Fruit fly (Drosophila melanogaster) whole organism, pupa: ENCODE measurements around the gene PNPase.

ENCODE experiments used
- CG10348 ChIP-seq: fragments of 200-800 bp; sonication (Bioruptor generic); IDR thresholded peaks from 2 replicates; pipeline ENCODE4 v1.3.6; 2022; ENCODE audit warnings: missing biosample characterization, missing genetic modification characterization
- CG12605 ChIP-seq: fragments of 200-800 bp; sonication (Bioruptor generic); IDR thresholded peaks from 2 replicates; pipeline ENCODE4 v1.3.6; 2022; ENCODE audit warnings: missing biosample characterization, missing genetic modification characterization
- CG13204 ChIP-seq: fragments of 200-800 bp; sonication (Bioruptor generic); optimal IDR thresholded peaks from 2 replicates; lab custom pipeline; 2018; ENCODE audit warnings: missing biosample characterization, mild to moderate bottlenecking, missing genetic modification characterization, moderate library complexity
- CG14655 ChIP-seq: fragments of 200-800 bp; sonication (Bioruptor generic); optimal IDR thresholded peaks from 3 replicates; lab custom pipeline; 2017; ENCODE audit warnings: mild to moderate bottlenecking, missing biosample characterization, missing genetic modification reagents, missing genetic modification characterization
- CG15710 ChIP-seq: fragments of 200-800 bp; sonication (Bioruptor generic); optimal IDR thresholded peaks from 2 replicates; lab custom pipeline; 2018; ENCODE audit warnings: missing biosample characterization, mild to moderate bottlenecking, missing genetic modification characterization, moderate library complexity
- CG17806 ChIP-seq: fragments of 200-800 bp; sonication (Bioruptor generic); optimal IDR thresholded peaks from 2 replicates; lab custom pipeline; 2018; ENCODE audit warnings: missing biosample characterization, mild to moderate bottlenecking, missing genetic modification characterization, moderate library complexity
- CG32121 ChIP-seq: fragments of 200-800 bp; sonication (Bioruptor generic); IDR thresholded peaks from 2 replicates; pipeline ENCODE4 v1.3.6; 2022; ENCODE audit warnings: missing biosample characterization, missing genetic modification characterization
- CG34367 ChIP-seq: fragments of 200-800 bp; sonication (Bioruptor generic); optimal IDR thresholded peaks from 2 replicates; lab custom pipeline; 2018; ENCODE audit warnings: missing biosample characterization, mild to moderate bottlenecking, missing genetic modification characterization
- CG4496 ChIP-seq: fragments of 200-800 bp; sonication (Bioruptor generic); IDR thresholded peaks from 3 replicates; pipeline ENCODE4 v1.3.6; 2022; ENCODE audit warnings: missing biosample characterization, missing genetic modification characterization
- CG8159 ChIP-seq: fragments of 200-800 bp; sonication (Bioruptor generic); optimal IDR thresholded peaks from 3 replicates; lab custom pipeline; 2018; ENCODE audit warnings: missing biosample characterization, mild to moderate bottlenecking, missing genetic modification characterization, moderate library complexity
- CG8301 ChIP-seq: fragments of 200-800 bp; sonication (Bioruptor generic); optimal IDR thresholded peaks from 2 replicates; lab custom pipeline; 2018; ENCODE audit warnings: missing biosample characterization, mild to moderate bottlenecking, missing genetic modification characterization
- CG9948 ChIP-seq: fragments of 200-800 bp; sonication (Bioruptor generic); optimal IDR thresholded peaks from 2 replicates; lab custom pipeline; 2018; ENCODE audit warnings: missing biosample characterization, mild to moderate bottlenecking, missing genetic modification characterization, moderate library complexity
- D1 ChIP-seq: fragments of 200-800 bp; sonication (Bioruptor generic); optimal IDR thresholded peaks from 2 replicates; lab custom pipeline; 2018; ENCODE audit warnings: missing biosample characterization, mild to moderate bottlenecking, missing genetic modification characterization, moderate library complexity
- EcR ChIP-seq: fragments of 200-800 bp; sonication (Bioruptor generic); optimal IDR thresholded peaks from 3 replicates; lab custom pipeline; 2019; ENCODE audit warnings: missing biosample characterization, missing genetic modification characterization, mild to moderate bottlenecking, moderate library complexity, missing genetic modification reagents
- Ets98B ChIP-seq: fragments of 200-800 bp; sonication (Bioruptor generic); IDR thresholded peaks from 2 replicates; pipeline ENCODE4 v1.3.6; 2022; ENCODE audit warnings: missing biosample characterization, missing genetic modification characterization
- Pif1A ChIP-seq: fragments of 200-800 bp; sonication (Bioruptor generic); optimal IDR thresholded peaks from 3 replicates; lab custom pipeline; 2016; ENCODE audit warnings: missing biosample characterization, missing genetic modification characterization
- Pif1B ChIP-seq: fragments of 200-800 bp; sonication (Bioruptor generic); optimal IDR thresholded peaks from 3 replicates; lab custom pipeline; 2016; ENCODE audit warnings: missing biosample characterization, missing genetic modification characterization
- Snoo ChIP-seq: fragments of 200-800 bp; sonication (Bioruptor generic); optimal IDR thresholded peaks from 3 replicates; lab custom pipeline; 2017; ENCODE audit warnings: missing biosample characterization, mild to moderate bottlenecking, missing genetic modification characterization, inconsistent platforms
- fd96Ca ChIP-seq: fragments of 200-800 bp; sonication (Bioruptor generic); IDR thresholded peaks from 3 replicates; pipeline ENCODE4 v1.3.6; 2022; ENCODE audit warnings: missing biosample characterization, missing genetic modification characterization
- gl ChIP-seq: fragments of 200-800 bp; sonication (Bioruptor generic); optimal IDR thresholded peaks from 2 replicates; lab custom pipeline; 2018; ENCODE audit warnings: missing biosample characterization, mild to moderate bottlenecking, missing genetic modification characterization
- rn ChIP-seq: fragments of 200-800 bp; sonication (Bioruptor generic); IDR thresholded peaks from 2 replicates; pipeline ENCODE4 v1.3.6; 2022; ENCODE audit warnings: missing biosample characterization, missing genetic modification characterization

Gene PNPase

dm6 chr3R:31438856-31439255, 33.6 kb upstream of the PNPase start:
- TF ChIP-seq CG13204 (GFP tag; lab: Kevin White, UChicago) (no peak), CG17806 (tag; lab: Kevin White, UChicago) (no peak), gl (tag; lab: Kevin White, UChicago) (no peak), CG12605 (no peak), Pif1B (no peak), CG8301 (no peak), CG32121 (GFP tag; lab: Robert Waterston, UW) (no peak), rn (GFP tag; lab: Robert Waterston, UW) (no peak)
- TF ChIP-seq, all 21 proteins: peak for 0

DNA sequence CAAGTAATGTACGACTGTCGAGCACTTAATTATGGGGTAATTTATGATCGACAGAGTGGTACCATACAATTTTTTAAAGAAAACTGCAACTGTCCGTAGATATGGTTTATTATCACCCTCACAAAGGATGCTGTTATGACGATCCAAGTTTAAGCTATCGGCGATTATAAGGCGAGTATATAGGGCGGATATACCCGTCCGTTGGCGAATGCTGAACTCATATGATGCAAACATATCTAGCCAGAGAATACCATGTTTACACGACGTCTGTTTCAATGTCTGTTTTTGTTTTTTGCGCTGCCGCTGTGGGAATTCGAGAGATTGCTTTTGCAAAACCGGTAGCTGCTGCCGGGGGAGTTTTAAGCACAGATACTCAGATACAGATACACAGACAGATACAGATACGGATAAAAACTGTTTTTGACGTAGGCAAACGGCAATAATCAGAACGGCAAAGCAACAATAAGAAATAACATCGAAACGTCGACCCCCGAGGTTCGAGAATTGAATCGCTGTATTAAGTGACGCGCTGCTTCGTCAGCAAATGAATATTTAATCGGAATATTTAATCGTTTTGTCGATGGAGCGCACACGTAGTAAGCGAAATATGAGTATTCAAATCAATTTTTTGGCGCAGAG, 32.3 kb upstream of the PNPase start:
- no peak for TF ChIP-seq CG4496 (GFP tag; lab: Robert Waterston, UW)
- no peak for TF ChIP-seq fd96Ca (GFP tag; lab: Robert Waterston, UW)
- peak; percentile 11 for TF ChIP-seq Pif1A (GFP tag; lab: Kevin White, UChicago)
- TF ChIP-seq CG10348 (GFP tag; lab: Robert Waterston, UW), result no peak
- peak; percentile 70 for TF ChIP-seq EcR (GFP tag; lab: Kevin White, UChicago)

- no peak for TF ChIP-seq Ets98B (GFP tag; lab: Robert Waterston, UW)
- TF ChIP-seq EcR (GFP tag; lab: Kevin White, UChicago), result peak; percentile 25
Measured at dm6 chr3R:31435619-31436018, 30.4 kb upstream of the PNPase start.

dm6 chr3R:31424427-31424826, 19.2 kb upstream of the PNPase start:
- peak; percentile 9 for TF ChIP-seq CG9948 (tag; lab: Kevin White, UChicago)
- peak; percentile 29 for TF ChIP-seq Snoo (tag; lab: Kevin White, UChicago)
- TF ChIP-seq Pif1A (GFP tag; lab: Kevin White, UChicago), result peak; percentile 41
- TF ChIP-seq fd96Ca (GFP tag; lab: Robert Waterston, UW), result peak; percentile 54; the same call in 2 of the 3 replicates
- peak; percentile 50; the same call in 1 of the 3 replicates for TF ChIP-seq CG4496 (GFP tag; lab: Robert Waterston, UW)
- peak; percentile 2 for TF ChIP-seq CG34367
- TF ChIP-seq CG32121 (GFP tag; lab: Robert Waterston, UW), result peak; percentile 13; the same call in 1 of the 2 replicates
- no peak for TF ChIP-seq D1 (tag; lab: Kevin White, UChicago)
- TF ChIP-seq CG17806 (tag; lab: Kevin White, UChicago), result peak; percentile 47
- TF ChIP-seq Pif1B, result peak; percentile 30
- TF ChIP-seq CG15710 (tag; lab: Kevin White, UChicago), result peak; percentile 35
- no peak for TF ChIP-seq gl (tag; lab: Kevin White, UChicago)
- no peak for TF ChIP-seq CG12605
- TF ChIP-seq rn (GFP tag; lab: Robert Waterston, UW), result no peak
- TF ChIP-seq CG10348 (GFP tag; lab: Robert Waterston, UW), result no peak
- TF ChIP-seq CG14655, result peak; percentile 58
- TF ChIP-seq CG13204 (GFP tag; lab: Kevin White, UChicago), result no peak
- no peak for TF ChIP-seq EcR (GFP tag; lab: Kevin White, UChicago)
- no peak; the same call in 1 of the 2 replicates for TF ChIP-seq Ets98B (GFP tag; lab: Robert Waterston, UW)
- peak; percentile 46 for TF ChIP-seq CG8301
- TF ChIP-seq CG8159 (tag; lab: Kevin White, UChicago), result peak; percentile 53

dm6 chr3R:31421995-31422394, 16.7 kb upstream of the PNPase start:
- TF ChIP-seq CG34367 (no peak), CG13204 (GFP tag; lab: Kevin White, UChicago) (no peak), D1 (tag; lab: Kevin White, UChicago) (no peak), CG8159 (tag; lab: Kevin White, UChicago) (peak; percentile 3), EcR (GFP tag; lab: Kevin White, UChicago) (no peak)

DNA sequence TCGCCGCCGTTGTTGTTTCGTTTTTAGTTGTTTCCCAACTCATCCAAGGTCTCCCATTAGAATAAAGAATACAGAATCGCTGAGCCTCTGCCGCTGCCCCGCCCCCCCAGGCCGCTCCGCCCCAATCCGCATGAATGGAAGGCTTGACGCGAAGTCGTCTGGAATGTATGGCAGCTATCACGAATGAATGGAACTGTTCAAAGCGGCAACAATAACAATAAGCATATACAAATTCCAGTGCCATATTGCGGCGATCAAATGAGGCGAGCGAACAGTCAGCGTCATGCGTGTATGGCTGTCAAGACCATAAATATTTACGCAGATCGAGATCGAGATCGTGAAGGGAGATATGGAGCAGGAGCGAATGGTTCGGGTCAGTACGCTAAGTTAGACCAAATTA, 15.4 kb upstream of the PNPase start:
- no peak for TF ChIP-seq fd96Ca (GFP tag; lab: Robert Waterston, UW)
- no peak for TF ChIP-seq CG34367
- TF ChIP-seq Snoo (tag; lab: Kevin White, UChicago), result no peak
- TF ChIP-seq CG9948 (tag; lab: Kevin White, UChicago), result no peak
- no peak; the same call in 2 of the 3 replicates for TF ChIP-seq CG4496 (GFP tag; lab: Robert Waterston, UW)
- no peak for TF ChIP-seq CG13204 (GFP tag; lab: Kevin White, UChicago)
- TF ChIP-seq Ets98B (GFP tag; lab: Robert Waterston, UW), result no peak
- TF ChIP-seq gl (tag; lab: Kevin White, UChicago), result no peak
- TF ChIP-seq CG14655, result no peak
- TF ChIP-seq CG8159 (tag; lab: Kevin White, UChicago), result no peak
- no peak for TF ChIP-seq Pif1B
- no peak for TF ChIP-seq CG32121 (GFP tag; lab: Robert Waterston, UW)
- no peak for TF ChIP-seq CG10348 (GFP tag; lab: Robert Waterston, UW)
- TF ChIP-seq Pif1A (GFP tag; lab: Kevin White, UChicago), result no peak
- TF ChIP-seq CG12605, result no peak

dm6 chr3R:31419531-31419930, 14.3 kb upstream of the PNPase start:
- TF ChIP-seq CG14655 (no peak), CG10348 (GFP tag; lab: Robert Waterston, UW) (no peak), Ets98B (GFP tag; lab: Robert Waterston, UW) (no peak), CG12605 (no peak), D1 (tag; lab: Kevin White, UChicago) (no peak), Pif1A (GFP tag; lab: Kevin White, UChicago) (no peak), CG34367 (no peak), Pif1B (no peak), EcR (GFP tag; lab: Kevin White, UChicago) (no peak), CG8301 (no peak), Snoo (tag; lab: Kevin White, UChicago) (no peak), CG15710 (tag; lab: Kevin White, UChicago) (no peak), gl (tag; lab: Kevin White, UChicago) (no peak), CG9948 (tag; lab: Kevin White, UChicago) (no peak)
- TF ChIP-seq, all 21 proteins: peak for 0
